Worm (Caenorhabditis elegans) whole organism, mixed stage, embryonic: Measurements from ENCODE around the gene C45H4.18.

Source experiments
- cnd-1 ChIP-seq: fragments of 200-800 bp; sonication (Bioruptor generic); optimal IDR thresholded peaks from 2 replicates; lab custom pipeline; 2018; ENCODE audit warnings: mild to moderate bottlenecking, missing genetic modification characterization, missing compliant biosample characterization
- elt-1 ChIP-seq: sonication (generic microtip); optimal IDR thresholded peaks from 2 replicates; lab custom pipeline; 2017; ENCODE audit warnings: missing genetic modification characterization, mild to moderate bottlenecking, missing compliant biosample characterization, antibody characterized with exemption, moderate library complexity, borderline replicate concordance; ENCODE audit not compliant: insufficient read depth
- lsy-2 ChIP-seq: fragments of 150-350 bp; optimal IDR thresholded peaks from 2 replicates; lab custom pipeline; 2014; ENCODE audit warnings: missing biosample characterization, missing genetic modification characterization
- mep-1 ChIP-seq: fragments of 150-350 bp; optimal IDR thresholded peaks from 2 replicates; lab custom pipeline; 2017; ENCODE audit warnings: missing biosample characterization, missing genetic modification reagents, missing genetic modification characterization, inconsistent platforms

DNA sequence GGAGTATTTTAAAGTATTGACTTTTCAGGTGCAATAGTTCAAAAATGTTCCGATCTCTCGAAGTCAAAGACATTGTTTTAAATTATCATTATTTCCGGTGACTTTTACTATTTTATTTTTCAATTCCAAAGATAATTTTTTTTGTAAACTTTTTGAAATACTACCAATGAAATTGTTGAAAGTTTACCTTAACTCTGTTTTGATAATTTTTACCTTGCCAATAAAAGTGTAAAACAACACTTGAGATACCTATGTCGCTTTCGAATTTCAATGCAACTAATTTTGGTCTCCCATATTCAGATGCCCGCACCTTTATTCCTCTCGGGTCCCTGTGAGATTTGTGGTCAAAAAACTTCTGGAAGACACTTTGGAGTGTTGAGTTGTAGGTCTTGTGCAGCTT is 49.8 kb downstream of the C45H4.18 start, which contains the start of gene nhr-103:
- no peak for TF ChIP-seq lsy-2
- no peak for TF ChIP-seq elt-1 (tag; lab: Kevin White, UChicago)
- TF ChIP-seq mep-1 (tag; lab: Kevin White, UChicago) = no peak
- no peak for TF ChIP-seq cnd-1 (tag; lab: Kevin White, UChicago)
